Fruit fly (Drosophila melanogaster): ENCODE data around the gene eIF4EHP.

The eIF4EHP gene

DNA sequence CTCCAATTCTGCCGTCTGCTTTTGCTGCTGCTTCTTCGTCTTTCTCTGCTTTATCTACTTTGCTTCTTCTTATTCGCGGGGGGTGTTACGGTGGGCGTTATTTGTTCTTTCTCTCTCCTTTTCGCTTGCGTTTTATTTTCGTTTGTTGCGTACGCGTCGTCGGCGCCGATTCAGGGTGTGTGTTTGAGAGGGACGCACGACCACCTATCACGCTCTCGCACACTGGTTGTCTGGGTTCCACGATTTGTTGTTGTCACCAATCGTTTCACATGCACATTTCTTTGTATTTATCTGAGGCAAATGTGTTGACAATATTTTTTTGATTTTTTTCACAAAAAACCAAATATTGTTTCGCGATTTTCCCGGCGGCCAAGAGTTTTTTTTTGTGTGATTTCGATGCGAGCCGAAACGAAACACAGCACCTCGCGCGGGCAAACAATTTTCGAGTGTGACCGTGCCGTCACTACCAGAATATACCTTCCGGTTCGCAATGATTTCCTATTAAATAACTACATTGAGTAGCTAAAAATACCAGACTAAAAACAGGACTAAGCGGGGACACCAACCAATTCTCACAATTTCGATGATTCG lies 3.4 kb downstream of the eIF4EHP start, which contains the start of gene Syx1A (continued):
- TF ChIP-seq en (GFP tag; optimal IDR thresholded peaks at IDR 0.05) (no peak), CG9876 (GFP tag; optimal IDR thresholded peaks at IDR 0.05) (no peak), CG4282 (GFP tag; optimal IDR thresholded peaks at IDR 0.05) (no peak), CG12236 (GFP tag; optimal IDR thresholded peaks at IDR 0.05) (no peak), tin (GFP tag; optimal IDR thresholded peaks at IDR 0.05) (no peak), tap (tag; optimal IDR thresholded peaks at IDR 0.05) (peak; percentile 32), lola (GFP tag; optimal IDR thresholded peaks at IDR 0.05) (no peak), peb (GFP tag; IDR thresholded peaks at IDR 0.05) (no peak), Poxn (GFP tag; IDR thresholded peaks at IDR 0.05) (no peak), CG14710 (tag; optimal IDR thresholded peaks at IDR 0.05) (peak; percentile 27), scrt (GFP tag; optimal IDR thresholded peaks at IDR 0.05) (peak; percentile 57), zfh1 (GFP tag; IDR thresholded peaks at IDR 0.05) (no peak), CG2712 (tag; optimal IDR thresholded peaks at IDR 0.05) (peak; percentile 29), luna (GFP tag; optimal IDR thresholded peaks at IDR 0.05) (no peak), CG9932 (GFP tag; IDR thresholded peaks at IDR 0.05) (no peak), insv (GFP tag; optimal IDR thresholded peaks at IDR 0.05) (no peak), sim (GFP tag; IDR thresholded peaks at IDR 0.05) (no peak), az2 (GFP tag; optimal IDR thresholded peaks at IDR 0.05) (no peak), CG15479 (GFP tag; optimal IDR thresholded peaks at IDR 0.05) (peak; percentile 86), ac (GFP tag; optimal IDR thresholded peaks at IDR 0.05) (no peak), CG3281 (GFP tag; optimal IDR thresholded peaks at IDR 0.05) (peak; percentile 55), BtbVII (GFP tag; optimal IDR thresholded peaks at IDR 0.05) (peak; percentile 36), pzg (GFP tag; optimal IDR thresholded peaks at IDR 0.05) (peak; percentile 92), dpn (GFP tag; optimal IDR thresholded peaks at IDR 0.05) (peak in 1 of 2 experiments; percentile 6), B-H2 (GFP tag; optimal IDR thresholded peaks at IDR 0.05) (no peak), CG10431 (GFP tag; optimal IDR thresholded peaks at IDR 0.05) (peak; percentile 10), CG17912 (GFP tag; optimal IDR thresholded peaks at IDR 0.05) (peak; percentile 22), repo (GFP tag; optimal IDR thresholded peaks at IDR 0.05) (no peak), row (GFP tag; IDR thresholded peaks at IDR 0.05) (no peak), CG17328 (GFP tag; IDR thresholded peaks at IDR 0.05) (no peak), CG15073 (GFP tag; optimal IDR thresholded peaks at IDR 0.05) (no peak), Side (GFP tag; optimal IDR thresholded peaks at IDR 0.05) (no peak), Oli (tag; optimal IDR thresholded peaks at IDR 0.05) (no peak), lmd (GFP tag; IDR thresholded peaks at IDR 0.05) (no peak), CG17361 (GFP tag; IDR thresholded peaks at IDR 0.05) (no peak), CG6854 (GFP tag; optimal IDR thresholded peaks at IDR 0.05) (peak; percentile 59), CG32772 (GFP tag; IDR thresholded peaks at IDR 0.05) (no peak), Ssrp (tag; optimal IDR thresholded peaks at IDR 0.05) (no peak), CG12391 (tag; optimal IDR thresholded peaks at IDR 0.05) (no peak), schlank (tag; optimal IDR thresholded peaks at IDR 0.05) (no peak), CG3065 (GFP tag; optimal IDR thresholded peaks at IDR 0.05) (no peak), CG10462 (GFP tag; optimal IDR thresholded peaks at IDR 0.05) (no peak), chinmo (GFP tag; IDR thresholded peaks at IDR 0.05; ENCODE audit: partially characterized antibody) (no peak), Fer1 (GFP tag; optimal IDR thresholded peaks at IDR 0.05) (peak; percentile 18), Sin3A (optimal IDR thresholded peaks at IDR 0.05) (peak; percentile 1), ranshi (GFP tag; IDR thresholded peaks at IDR 0.05) (no peak), CG14441 (GFP tag; IDR thresholded peaks at IDR 0.05) (no peak), Blimp-1 (GFP tag; optimal IDR thresholded peaks at IDR 0.05) (no peak), CG3726 (GFP tag; IDR thresholded peaks at IDR 0.05) (no peak), CrebB (tag; optimal IDR thresholded peaks at IDR 0.05) (peak; percentile 61), dm (GFP tag; optimal IDR thresholded peaks at IDR 0.05) (peak; percentile 35), CG4707 (GFP tag; optimal IDR thresholded peaks at IDR 0.05) (no peak)
